Fruit fly (Drosophila melanogaster): Measurements from ENCODE around the gene beat-VII.

The beat-VII gene

dm6 chr3R:26654594-26654993 is 27.2 kb downstream of the beat-VII start (continued):
- TF ChIP-seq mld (GFP tag; IDR thresholded peaks at IDR 0.05; ENCODE audit: partially characterized antibody) (no peak), eyg (GFP tag; optimal IDR thresholded peaks at IDR 0.05) (peak; percentile 19), CG11504 (tag; optimal IDR thresholded peaks at IDR 0.05) (peak; percentile 78), sug (tag; optimal IDR thresholded peaks at IDR 0.05) (no peak), sob (GFP tag; IDR thresholded peaks at IDR 0.05) (peak; percentile 49; the same call in 1 of the 2 replicates), al (GFP tag; IDR thresholded peaks at IDR 0.05) (0 out of 2 replicates have a peak, but pooled peaks have one; percentile 21), grau (tag; optimal IDR thresholded peaks at IDR 0.05) (no peak), her (GFP tag; optimal IDR thresholded peaks at IDR 0.05) (no peak), btn (GFP tag; optimal IDR thresholded peaks at IDR 0.05) (peak; percentile 17), CG3163 (GFP tag; optimal IDR thresholded peaks at IDR 0.05) (no peak), lab (GFP tag; optimal IDR thresholded peaks at IDR 0.05) (peak; percentile 74), insv (GFP tag; optimal IDR thresholded peaks at IDR 0.05) (no peak), CG31224 (GFP tag; IDR thresholded peaks at IDR 0.05) (no peak), CG4707 (GFP tag; optimal IDR thresholded peaks at IDR 0.05) (no peak), ind (GFP tag; optimal IDR thresholded peaks at IDR 0.05) (peak; percentile 66), crp (GFP tag; optimal IDR thresholded peaks at IDR 0.05) (no peak), CG7745 (tag; optimal IDR thresholded peaks at IDR 0.05) (no peak), CG5245 (GFP tag; optimal IDR thresholded peaks at IDR 0.05) (peak; percentile 30), CrebB (tag; optimal IDR thresholded peaks at IDR 0.05) (no peak), Ada2b (GFP tag; IDR thresholded peaks at IDR 0.05) (peak; percentile 72), CG6683 (GFP tag; optimal IDR thresholded peaks at IDR 0.05) (no peak), CG1832 (GFP tag; optimal IDR thresholded peaks at IDR 0.05) (no peak), bbx (GFP tag; IDR thresholded peaks at IDR 0.05; ENCODE audit: partially characterized antibody) (no peak), CG8478 (optimal IDR thresholded peaks at IDR 0.05) (no peak), Sry-β (GFP tag; optimal IDR thresholded peaks at IDR 0.05) (no peak), CG6689 (GFP tag; IDR thresholded peaks at IDR 0.05) (peak; percentile 69), nom (GFP tag; optimal IDR thresholded peaks at IDR 0.05) (no peak), CG17359 (tag; optimal IDR thresholded peaks at IDR 0.05) (peak; percentile 65), Asciz (GFP tag; optimal IDR thresholded peaks at IDR 0.05) (peak; percentile 42), NfI (GFP tag; optimal IDR thresholded peaks at IDR 0.05) (peak; percentile 47), Optix (GFP tag; IDR thresholded peaks at IDR 0.05) (peak; percentile 50; the same call in 1 of the 3 replicates), H2.0 (GFP tag; IDR thresholded peaks at IDR 0.05) (peak; percentile 33; the same call in 1 of the 2 replicates), CG43689 (GFP tag; IDR thresholded peaks at IDR 0.05) (no peak), CG3847 (GFP tag; IDR thresholded peaks at IDR 0.05) (peak; percentile 39; the same call in 1 of the 2 replicates), CG12155 (GFP tag; optimal IDR thresholded peaks at IDR 0.05) (no peak), CG15011 (GFP tag; optimal IDR thresholded peaks at IDR 0.05) (no peak), jumu (GFP tag; optimal IDR thresholded peaks at IDR 0.05) (peak; percentile 35), inv (GFP tag; IDR thresholded peaks at IDR 0.05; ENCODE audit: partially characterized antibody) (no peak), az2 (GFP tag; optimal IDR thresholded peaks at IDR 0.05) (peak; percentile 35), unpg (GFP tag; optimal IDR thresholded peaks at IDR 0.05) (peak; percentile 57), CG13894 (tag; optimal IDR thresholded peaks at IDR 0.05) (no peak), hb (GFP tag; IDR thresholded peaks at IDR 0.05; ENCODE audit: partially characterized antibody) (no peak), gsb-n (tag; optimal IDR thresholded peaks at IDR 0.05) (no peak), D (optimal IDR thresholded peaks at IDR 0.05) (no peak), D (GFP tag; optimal IDR thresholded peaks at IDR 0.05) (peak; percentile 16), HmgZ (tag; optimal IDR thresholded peaks at IDR 0.05) (no peak), ab (GFP tag; optimal IDR thresholded peaks at IDR 0.05) (no peak), Taf1 (GFP tag; IDR thresholded peaks at IDR 0.05) (no peak), CG3407 (GFP tag; optimal IDR thresholded peaks at IDR 0.05) (peak; percentile 4), Bgb (GFP tag; IDR thresholded peaks at IDR 0.05; ENCODE audit: partially characterized antibody) (no peak), trh (GFP tag; optimal IDR thresholded peaks at IDR 0.05) (no peak)
